Worm (Caenorhabditis elegans) whole organism, L3 larva: ENCODE measurements around the gene W09G12.9.

Source experiments
- ZK546.5 ChIP-seq: sonication (generic microtip); optimal IDR thresholded peaks from 2 replicates; lab custom pipeline; 2017; ENCODE audit warnings: missing biosample characterization, missing genetic modification characterization
- aly-2 ChIP-seq: fragments of 150-350 bp; optimal IDR thresholded peaks from 2 replicates; lab custom pipeline; 2014; ENCODE audit warnings: missing biosample characterization, missing genetic modification characterization
- ama-1 ChIP-seq: fragments of 150-350 bp; optimal IDR thresholded peaks from 2 replicates; lab custom pipeline; 2018
- ceh-16 ChIP-seq: sonication (generic microtip); optimal IDR thresholded peaks from 2 replicates; lab custom pipeline; 2017; ENCODE audit warnings: missing biosample characterization, missing genetic modification characterization
- ceh-28 ChIP-seq: fragments of 150-350 bp; optimal IDR thresholded peaks from 2 replicates; lab custom pipeline; 2014; ENCODE audit warnings: missing biosample characterization, missing genetic modification reagents, missing genetic modification characterization
- daf-12 ChIP-seq: fragments of 150-350 bp; optimal IDR thresholded peaks from 2 replicates; lab custom pipeline; 2014; ENCODE audit warnings: missing biosample characterization, missing genetic modification reagents, missing genetic modification characterization
- egl-5 ChIP-seq: fragments of 150-350 bp; optimal IDR thresholded peaks from 2 replicates; lab custom pipeline; 2017; ENCODE audit warnings: missing biosample characterization, missing genetic modification reagents, missing genetic modification characterization, inconsistent platforms
- elt-1 ChIP-seq: fragments of 150-350 bp; optimal IDR thresholded peaks from 2 replicates; lab custom pipeline; 2014; ENCODE audit warnings: missing biosample characterization, missing genetic modification characterization
- elt-2 ChIP-seq: sonication (generic microtip); optimal IDR thresholded peaks from 2 replicates; lab custom pipeline; 2016; ENCODE audit warnings: missing genetic modification reagents, mild to moderate bottlenecking, missing genetic modification characterization, missing compliant biosample characterization
- elt-3 ChIP-seq, 3 experiments: fragments of 150-350 bp in 1 of 3; sonication (generic microtip) in 2 of 3; optimal IDR thresholded peaks; 2 replicates in 2 of 3; 4 replicates in 1 of 3; lab custom pipeline; 2014 to 2017; ENCODE audit warnings: missing biosample characterization in 3 of 3, missing genetic modification characterization in 3 of 3
- eor-1 ChIP-seq, 2 experiments: fragments of 150-350 bp; optimal IDR thresholded peaks; 2 replicates each; lab custom pipeline; 2014 to 2018; ENCODE audit warnings: missing biosample characterization in 2 of 2, missing genetic modification characterization in 2 of 2
- fos-1 ChIP-seq: fragments of 150-350 bp; optimal IDR thresholded peaks from 2 replicates; lab custom pipeline; 2014; ENCODE audit warnings: missing biosample characterization, missing genetic modification characterization
- jun-1 ChIP-seq: fragments of 150-350 bp; optimal IDR thresholded peaks from 2 replicates; lab custom pipeline; 2014; ENCODE audit warnings: missing biosample characterization, missing genetic modification reagents, missing genetic modification characterization
- lin-15B ChIP-seq: fragments of 150-350 bp; optimal IDR thresholded peaks from 2 replicates; lab custom pipeline; 2014; ENCODE audit warnings: missing biosample characterization, missing genetic modification characterization
- lin-39 ChIP-seq: fragments of 150-350 bp; optimal IDR thresholded peaks from 2 replicates; lab custom pipeline; 2018; ENCODE audit warnings: missing biosample characterization, missing genetic modification reagents, missing genetic modification characterization
- lsy-12 ChIP-seq: sonication (generic microtip); optimal IDR thresholded peaks from 2 replicates; lab custom pipeline; 2016; ENCODE audit warnings: mild to moderate bottlenecking, missing genetic modification characterization, missing compliant biosample characterization
- mdl-1 ChIP-seq: fragments of 150-350 bp; optimal IDR thresholded peaks from 2 replicates; lab custom pipeline; 2014; ENCODE audit warnings: missing biosample characterization, missing genetic modification characterization
- nfya-1 ChIP-seq: sonication (generic microtip); optimal IDR thresholded peaks from 2 replicates; lab custom pipeline; 2017; ENCODE audit warnings: missing genetic modification characterization, mild to moderate bottlenecking, missing compliant biosample characterization, antibody characterized with exemption, moderate library complexity; ENCODE audit not compliant: insufficient read depth
- nhr-11 ChIP-seq: fragments of 150-350 bp; optimal IDR thresholded peaks from 2 replicates; lab custom pipeline; 2014; ENCODE audit warnings: missing biosample characterization, missing genetic modification characterization
- nhr-12 ChIP-seq: fragments of 150-350 bp; optimal IDR thresholded peaks from 2 replicates; lab custom pipeline; 2014; ENCODE audit warnings: missing biosample characterization, missing genetic modification characterization
- nhr-23 ChIP-seq: fragments of 150-350 bp; optimal IDR thresholded peaks from 2 replicates; lab custom pipeline; 2014; ENCODE audit warnings: missing biosample characterization, missing genetic modification reagents, missing genetic modification characterization
- nhr-237 ChIP-seq: fragments of 150-350 bp; optimal IDR thresholded peaks from 2 replicates; lab custom pipeline; 2014; ENCODE audit warnings: missing biosample characterization, missing genetic modification characterization
- nhr-25 ChIP-seq: sonication (generic microtip); optimal IDR thresholded peaks from 2 replicates; lab custom pipeline; 2017; ENCODE audit warnings: missing biosample characterization, missing genetic modification characterization
- nhr-28 ChIP-seq: fragments of 150-350 bp; optimal IDR thresholded peaks from 2 replicates; lab custom pipeline; 2014; ENCODE audit warnings: missing biosample characterization, missing genetic modification characterization
- nhr-76 ChIP-seq: fragments of 150-350 bp; sonication (generic microtip); optimal IDR thresholded peaks from 5 replicates; lab custom pipeline; 2014; ENCODE audit warnings: missing biosample characterization, missing genetic modification characterization
- nhr-77 ChIP-seq: fragments of 150-350 bp; optimal IDR thresholded peaks from 2 replicates; lab custom pipeline; 2014; ENCODE audit warnings: missing biosample characterization, missing genetic modification characterization
- pha-4 ChIP-seq: fragments of 150-350 bp; optimal IDR thresholded peaks from 2 replicates; lab custom pipeline; 2014; ENCODE audit warnings: missing biosample characterization, missing genetic modification reagents, missing genetic modification characterization
- pqm-1 ChIP-seq: fragments of 150-350 bp; optimal IDR thresholded peaks from 2 replicates; lab custom pipeline; 2017; ENCODE audit warnings: missing biosample characterization, missing genetic modification characterization, inconsistent platforms
- skn-1 ChIP-seq: fragments of 150-350 bp; optimal IDR thresholded peaks from 2 replicates; lab custom pipeline; 2014; ENCODE audit warnings: missing biosample characterization, missing genetic modification characterization
- snpc-4 ChIP-seq: fragments of 150-350 bp; optimal IDR thresholded peaks from 2 replicates; lab custom pipeline; 2014; ENCODE audit warnings: missing biosample characterization, missing genetic modification characterization
- tbx-2 ChIP-seq: sonication (generic microtip); optimal IDR thresholded peaks from 2 replicates; lab custom pipeline; 2016; ENCODE audit warnings: mild to moderate bottlenecking, missing genetic modification characterization, missing compliant biosample characterization
- unc-62 ChIP-seq: fragments of 150-350 bp; sonication (generic microtip); optimal IDR thresholded peaks from 4 replicates; lab custom pipeline; 2014; ENCODE audit warnings: missing biosample characterization, missing genetic modification reagents, missing genetic modification characterization
- zag-1 ChIP-seq: fragments of 150-350 bp; optimal IDR thresholded peaks from 2 replicates; lab custom pipeline; 2014; ENCODE audit warnings: missing biosample characterization, missing genetic modification characterization
- ztf-11 ChIP-seq: fragments of 150-350 bp; optimal IDR thresholded peaks from 2 replicates; lab custom pipeline; 2014; ENCODE audit warnings: missing biosample characterization, missing genetic modification characterization
- ztf-4 ChIP-seq: fragments of 150-350 bp; optimal IDR thresholded peaks from 2 replicates; lab custom pipeline; 2014; ENCODE audit warnings: missing biosample characterization, missing genetic modification characterization

W09G12.9 gene

DNA sequence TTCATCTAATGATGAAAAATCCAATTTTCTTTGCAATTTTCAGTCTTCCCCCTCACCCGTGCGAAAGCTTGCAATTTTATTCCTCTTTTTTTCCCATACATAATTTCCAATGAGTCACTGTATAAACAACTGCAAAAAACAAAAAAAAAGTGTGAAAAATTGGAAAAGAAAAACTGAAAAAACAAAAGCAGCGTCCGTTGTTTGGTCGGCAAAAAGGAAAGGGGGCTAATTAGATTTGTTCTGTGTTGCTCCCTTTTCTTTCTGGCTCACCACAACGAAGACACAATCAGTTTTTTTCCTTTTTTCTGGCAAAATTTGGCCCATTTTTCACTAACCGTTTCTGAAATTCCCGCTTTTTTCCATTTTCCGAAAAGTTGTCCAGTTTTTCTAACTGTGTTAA is 4.0 kb upstream of the W09G12.9 start:
- no peak for TF ChIP-seq daf-12
- no peak for TF ChIP-seq lsy-12 (tag; lab: Kevin White, UChicago)
- TF ChIP-seq eor-1 (tag; optimal IDR thresholded peaks at IDR 0.05; lab: Kevin White, UChicago): no peak
- no peak for TF ChIP-seq nhr-11 (tag; lab: Kevin White, UChicago)
- TF ChIP-seq ama-1 (lab: Kevin White, UChicago): no peak
- no peak for TF ChIP-seq mdl-1 (tag; lab: Kevin White, UChicago)
- no peak for TF ChIP-seq ztf-11 (tag; lab: Kevin White, UChicago)
- no peak for TF ChIP-seq fos-1 (tag; lab: Kevin White, UChicago)
- no peak for TF ChIP-seq lin-15B (tag; lab: Kevin White, UChicago)
- TF ChIP-seq nhr-76: no peak
- TF ChIP-seq elt-1 (tag; lab: Kevin White, UChicago): no peak
- no peak for TF ChIP-seq unc-62 (GFP tag; lab: Kevin White, UChicago)
- TF ChIP-seq ceh-16: no peak
- no peak for TF ChIP-seq nhr-25
- TF ChIP-seq jun-1 (tag; lab: Kevin White, UChicago): no peak
- TF ChIP-seq nhr-237 (tag; lab: Kevin White, UChicago): no peak
- TF ChIP-seq elt-3 (tag; optimal IDR thresholded peaks at IDR 0.05; lab: Kevin White, UChicago): no peak
- TF ChIP-seq pqm-1 (tag; lab: Kevin White, UChicago): no peak
- TF ChIP-seq, all 47 proteins: peak for 0

DNA sequence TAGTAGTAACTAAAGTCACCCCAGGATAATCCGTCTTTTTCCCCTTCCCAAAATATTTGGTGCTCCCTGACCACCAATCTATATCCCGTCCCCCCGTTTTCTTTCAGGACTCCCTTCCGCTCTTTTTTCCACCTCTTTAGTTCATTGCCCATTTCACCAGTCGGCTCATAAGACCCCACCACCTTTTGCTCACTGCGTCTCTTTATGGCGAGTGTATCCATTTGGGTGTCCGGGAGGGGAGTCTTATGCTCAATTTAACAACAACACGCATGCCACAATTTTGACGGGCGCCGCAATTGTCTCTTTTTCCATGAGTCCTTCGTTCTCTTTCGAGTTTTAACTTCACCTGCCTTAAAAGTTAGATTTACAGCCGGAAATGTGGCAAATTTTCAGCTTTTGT is 3.2 kb upstream of the W09G12.9 start:
- no peak for TF ChIP-seq ztf-4
- peak; percentile 49 for TF ChIP-seq lin-39 (tag; lab: Kevin White, UChicago)
- peak; percentile 43 for TF ChIP-seq snpc-4 (tag; lab: Kevin White, UChicago)
- peak; percentile 38 for TF ChIP-seq nfya-1 (tag; lab: Kevin White, UChicago)

DNA sequence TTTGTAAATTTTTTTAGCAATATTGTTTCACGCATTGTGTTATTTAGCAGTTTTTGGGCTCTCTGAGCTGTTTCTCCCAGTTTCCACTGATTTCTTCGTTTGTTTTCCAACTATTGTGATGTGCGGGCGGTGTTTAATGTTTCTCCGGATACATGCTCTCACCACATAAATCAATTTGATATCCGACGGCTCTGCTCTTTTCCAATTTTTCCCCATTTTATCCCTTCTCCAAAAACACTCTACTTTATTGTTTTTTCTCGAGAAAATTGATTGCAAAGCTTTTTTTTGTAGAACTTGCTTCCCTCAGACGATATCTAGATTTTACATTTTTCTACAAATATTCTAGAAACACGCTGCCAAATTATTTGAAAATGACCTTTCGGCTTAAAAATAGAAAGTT is 854 bp upstream of the W09G12.9 start:
- TF ChIP-seq nhr-76 (no peak), skn-1 (tag; lab: Kevin White, UChicago) (no peak), nhr-12 (tag; lab: Kevin White, UChicago) (no peak), tbx-2 (no peak)

DNA sequence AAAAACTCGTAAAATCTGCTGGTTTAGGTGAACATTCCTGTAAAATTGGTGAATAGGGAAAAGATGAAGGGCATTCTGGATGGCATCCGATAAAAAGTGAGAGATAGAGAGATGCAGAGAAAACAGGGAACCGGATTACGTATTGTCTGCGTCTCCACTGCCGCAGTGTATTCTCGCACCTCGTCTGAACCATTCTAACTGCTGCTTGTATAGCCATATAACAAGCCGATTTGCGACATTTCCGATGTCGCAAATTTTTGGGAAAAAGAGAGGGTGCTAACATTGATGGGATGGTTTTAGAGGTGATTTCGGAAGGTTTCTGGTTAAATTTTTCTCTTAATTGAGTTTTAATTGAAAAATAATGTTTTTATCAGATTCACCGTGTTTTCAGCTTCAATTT is 4.8 kb downstream of the W09G12.9 start, which contains the start of gene W09G12.10:
W09G12.10 (minus strand) TSS at position 121 of the 400 bp plus-strand sequence.
- TF ChIP-seq nfya-1 (tag; lab: Kevin White, UChicago) (peak; percentile 4), nhr-25 (peak; percentile 58), ceh-28 (no peak), egl-5 (tag; lab: Kevin White, UChicago) (peak; percentile 50)

DNA sequence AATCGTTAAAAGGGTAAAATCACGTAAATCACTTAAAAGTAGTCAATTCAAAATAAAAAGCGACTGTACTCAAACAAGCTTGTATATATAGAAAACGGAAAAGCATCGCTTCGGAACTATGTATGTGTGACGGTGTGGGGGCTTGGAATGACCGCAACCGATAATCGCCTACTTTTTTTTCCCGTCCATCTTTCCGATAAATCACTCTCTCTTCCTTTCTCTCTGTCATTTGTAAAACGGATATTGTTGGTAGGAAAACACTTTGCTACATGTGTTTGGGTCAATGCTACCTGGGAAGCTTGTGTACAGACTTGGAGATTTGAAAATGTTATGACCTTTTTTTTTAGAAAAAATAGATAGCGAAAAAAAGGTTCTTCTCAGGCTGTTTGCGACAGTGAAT is 8.4 kb downstream of the W09G12.9 start:
- TF ChIP-seq nhr-28 (no peak), nhr-23 (peak; percentile 18), nfya-1 (tag; lab: Kevin White, UChicago) (no peak)

DNA sequence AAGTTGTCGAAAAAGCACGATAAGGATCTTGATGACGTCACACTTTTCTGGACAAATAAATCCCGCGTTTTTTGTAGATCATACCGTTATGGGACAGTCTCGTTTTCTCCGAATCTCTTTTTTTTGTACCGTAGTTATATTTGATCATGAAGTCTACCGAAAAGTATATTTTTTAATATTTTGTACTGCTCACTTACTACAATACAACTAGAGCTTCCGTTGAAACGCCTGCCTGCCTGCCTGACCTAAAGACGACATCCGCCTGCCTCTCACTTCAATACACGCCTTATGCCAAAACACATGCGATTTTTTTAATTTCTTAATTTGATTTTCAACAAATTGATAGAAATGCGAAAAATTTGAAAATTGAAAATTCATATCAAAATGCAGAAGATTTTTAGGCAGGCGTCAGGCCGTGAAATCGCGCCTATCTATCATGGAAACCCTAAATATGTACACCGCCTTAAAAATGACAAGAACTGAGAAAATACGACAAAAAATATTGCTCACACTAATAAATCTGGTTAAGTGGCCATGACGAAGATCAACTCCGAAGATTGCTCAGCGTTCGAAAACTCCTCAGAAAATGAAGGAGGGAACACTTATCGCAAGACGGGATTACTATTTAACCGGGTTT is 9.3 kb downstream of the W09G12.9 start, which contains the start of gene W09G12.8:
W09G12.8 (plus strand) TSS at position 587 of the 637 bp plus-strand sequence.
- TF ChIP-seq nhr-77: no peak
- TF ChIP-seq lsy-12 (tag; lab: Kevin White, UChicago): no peak
- TF ChIP-seq pqm-1 (tag; lab: Kevin White, UChicago): no peak

DNA sequence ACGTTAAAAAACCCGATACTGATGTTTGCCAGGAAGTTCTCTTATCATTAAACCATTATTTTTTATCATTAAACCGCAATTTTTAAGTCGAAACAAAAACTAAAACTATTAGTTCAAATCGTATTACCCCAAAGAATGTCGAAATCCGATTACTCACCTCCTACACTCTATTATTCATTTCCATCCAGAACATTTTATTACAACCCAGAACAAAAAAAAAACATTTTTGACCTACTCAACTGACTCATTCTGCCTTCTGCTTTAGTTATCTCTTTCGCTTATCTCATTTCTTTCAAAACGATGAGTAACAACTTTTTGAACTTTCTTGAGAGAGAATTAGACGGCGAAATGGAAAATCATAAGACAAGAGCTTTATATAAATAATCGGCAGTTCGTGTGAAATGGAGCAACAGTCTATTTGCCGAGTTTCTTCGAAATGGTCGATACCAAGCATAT is 12.3 kb downstream of the W09G12.9 start, which contains the start of gene W09G12.7:
W09G12.7 (plus strand) TSS at position 406 of the 456 bp plus-strand sequence.
- TF ChIP-seq ceh-16 (no peak), pqm-1 (tag; lab: Kevin White, UChicago) (peak; percentile 54), tbx-2 (no peak), nhr-77 (no peak), jun-1 (tag; lab: Kevin White, UChicago) (peak; percentile 27), elt-2 (peak; percentile 91), ceh-28 (no peak), zag-1 (tag; lab: Kevin White, UChicago) (no peak), unc-62 (GFP tag; lab: Kevin White, UChicago) (no peak), ZK546.5 (no peak), elt-3 (tag; optimal IDR thresholded peaks at IDR 0.05; lab: Kevin White, UChicago) (no peak), pha-4 (tag; lab: Kevin White, UChicago) (peak; percentile 18), aly-2 (tag; lab: Kevin White, UChicago) (no peak), fos-1 (tag; lab: Kevin White, UChicago) (no peak), nhr-28 (no peak)
